Fruit fly (Drosophila melanogaster): ENCODE data around the gene CG8813.

The CG8813 gene

dm6 chr2L:2878859-2879258 is 9.4 kb downstream of the CG8813 start, which contains the start of gene RabGGTb (continued):
- TF ChIP-seq Side (GFP tag; optimal IDR thresholded peaks at IDR 0.05) (peak; percentile 46), E2f2 (GFP tag; IDR thresholded peaks at IDR 0.05) (peak; percentile 14; the same call in 1 of the 2 replicates), fd3F (GFP tag; optimal IDR thresholded peaks at IDR 0.05) (peak; percentile 34), tgo (GFP tag; IDR thresholded peaks at IDR 0.05) (peak; percentile 75), vfl (GFP tag; optimal IDR thresholded peaks at IDR 0.05) (no peak), Taf1 (GFP tag; IDR thresholded peaks at IDR 0.05) (peak; percentile 66), Dref (GFP tag; IDR thresholded peaks at IDR 0.05) (peak; percentile 41), CG34376 (GFP tag; optimal IDR thresholded peaks at IDR 0.05) (peak; percentile 46), CG18599 (GFP tag; optimal IDR thresholded peaks at IDR 0.05) (peak; percentile 67), crp (GFP tag; optimal IDR thresholded peaks at IDR 0.05) (peak; percentile 99 to 100), CG13624 (GFP tag; optimal IDR thresholded peaks at IDR 0.05) (peak; percentile 68), HLH4C (GFP tag; IDR thresholded peaks at IDR 0.05; ENCODE audit: partially characterized antibody) (no peak), CG33557 (GFP tag; optimal IDR thresholded peaks at IDR 0.05) (no peak), trh (GFP tag; optimal IDR thresholded peaks at IDR 0.05) (no peak), CG1602 (GFP tag; optimal IDR thresholded peaks at IDR 0.05) (peak; percentile 16), CG43689 (GFP tag; IDR thresholded peaks at IDR 0.05) (peak; percentile 50; the same call in 1 of the 2 replicates), CG11093 (GFP tag; IDR thresholded peaks at IDR 0.05) (peak; percentile 50; the same call in 1 of the 3 replicates), CG13894 (tag; optimal IDR thresholded peaks at IDR 0.05) (peak; percentile 5), CG7786 (GFP tag; optimal IDR thresholded peaks at IDR 0.05) (peak; percentile 57), schlank (tag; optimal IDR thresholded peaks at IDR 0.05) (peak; percentile 6), nom (GFP tag; optimal IDR thresholded peaks at IDR 0.05) (peak; percentile 26), inv (GFP tag; IDR thresholded peaks at IDR 0.05; ENCODE audit: partially characterized antibody) (no peak), bsh (GFP tag; optimal IDR thresholded peaks at IDR 0.05) (peak in 1 of 2 experiments; percentile 36), fu2 (GFP tag; optimal IDR thresholded peaks at IDR 0.05) (peak; percentile 43), BEAF-32 (GFP tag; optimal IDR thresholded peaks at IDR 0.05) (peak; percentile 2), CkIIα-i1 (GFP tag; IDR thresholded peaks at IDR 0.05) (no peak), tx (GFP tag; optimal IDR thresholded peaks at IDR 0.05) (peak; percentile 36), hth (optimal IDR thresholded peaks at IDR 0.05) (no peak), amos (GFP tag; IDR thresholded peaks at IDR 0.05; ENCODE audit: partially characterized antibody) (no peak; the same call in 1 of the 2 replicates), dysf (GFP tag; IDR thresholded peaks at IDR 0.05) (peak; percentile 80), CG10267 (tag; optimal IDR thresholded peaks at IDR 0.05) (peak; percentile 41), dati (GFP tag; IDR thresholded peaks at IDR 0.05) (0 out of 2 replicates have a peak, but pooled peaks have one; percentile 58), Mad (GFP tag; optimal IDR thresholded peaks at IDR 0.05) (peak; percentile 24), Ptx1 (GFP tag; IDR thresholded peaks at IDR 0.05) (peak; percentile 79), ato (GFP tag; IDR thresholded peaks at IDR 0.05; ENCODE audit: partially characterized antibody) (no peak), CG7963 (GFP tag; IDR thresholded peaks at IDR 0.05; ENCODE audit: partially characterized antibody) (no peak), wek (GFP tag; optimal IDR thresholded peaks at IDR 0.05) (no peak), GATAe (GFP tag; conservative IDR thresholded peaks at IDR 0.05) (peak; percentile 75), ro (GFP tag; IDR thresholded peaks at IDR 0.05) (no peak), C15 (GFP tag; IDR thresholded peaks at IDR 0.05) (no peak), chn (GFP tag; optimal IDR thresholded peaks at IDR 0.05) (peak; percentile 28), ase (GFP tag; IDR thresholded peaks at IDR 0.05) (peak; percentile 67; the same call in 2 of the 3 replicates), toy (GFP tag; IDR thresholded peaks at IDR 0.05) (no peak), Myb (GFP tag; optimal IDR thresholded peaks at IDR 0.05) (peak; percentile 47), salm (tag; optimal IDR thresholded peaks at IDR 0.05) (no peak), CG3847 (GFP tag; IDR thresholded peaks at IDR 0.05) (peak; percentile 83), Six4 (GFP tag; optimal IDR thresholded peaks at IDR 0.05) (no peak), jigr1 (GFP tag; IDR thresholded peaks at IDR 0.05) (no peak), CG2875 (GFP tag; optimal IDR thresholded peaks at IDR 0.05) (peak; percentile 38), stc (GFP tag; IDR thresholded peaks at IDR 0.05) (peak; percentile 63), CG6813 (GFP tag; optimal IDR thresholded peaks at IDR 0.05) (no peak)
